Worm (Caenorhabditis elegans) whole organism, L4 larva: ENCODE measurements around the gene R01B10.2.

Experiments
- D1046.2 ChIP-seq: fragments of 200-800 bp; sonication (Bioruptor generic); IDR thresholded peaks from 2 replicates; pipeline ENCODE4 v1.3.6; 2022; ENCODE audit warnings: missing genetic modification characterization, missing compliant biosample characterization
- F10B5.3 ChIP-seq: sonication (generic microtip); optimal IDR thresholded peaks from 2 replicates; lab custom pipeline; 2016; ENCODE audit warnings: mild to moderate bottlenecking, missing genetic modification characterization, missing compliant biosample characterization
- F26F4.8 ChIP-seq: fragments of 200-800 bp; sonication (Bioruptor generic); conservative IDR thresholded peaks from 2 replicates; pipeline ENCODE4 v1.3.6; 2022; ENCODE audit warnings: missing genetic modification characterization, missing compliant biosample characterization
- F49E8.2 ChIP-seq: sonication (generic microtip); optimal IDR thresholded peaks from 2 replicates; lab custom pipeline; 2016; ENCODE audit warnings: missing compliant biosample characterization, mild to moderate bottlenecking, missing genetic modification characterization, borderline replicate concordance
- Y5F2A.4 ChIP-seq: fragments of 200-800 bp; sonication (Bioruptor generic); optimal IDR thresholded peaks from 2 replicates; lab custom pipeline; 2018; ENCODE audit warnings: mild to moderate bottlenecking, missing genetic modification characterization, missing compliant biosample characterization
- Y75B8A.6 ChIP-seq: fragments of 200-800 bp; sonication (Bioruptor generic); IDR thresholded peaks from 2 replicates; pipeline ENCODE4 v1.3.6; 2022; ENCODE audit warnings: missing genetic modification reagents, missing genetic modification characterization, missing compliant biosample characterization
- ZK337.2 ChIP-seq: fragments of 200-800 bp; sonication (Bioruptor generic); IDR thresholded peaks from 2 replicates; pipeline ENCODE4 v1.3.6; 2022; ENCODE audit warnings: missing genetic modification reagents, missing genetic modification characterization, missing compliant biosample characterization
- aha-1 ChIP-seq: fragments of 150-350 bp; peaks from one replicate; lab custom pipeline; 2014; ENCODE audit warnings: missing biosample characterization, missing genetic modification characterization
- aly-2 ChIP-seq: sonication (generic microtip); optimal IDR thresholded peaks from 2 replicates; lab custom pipeline; 2018; ENCODE audit warnings: missing biosample characterization, missing genetic modification characterization
- ceh-20 ChIP-seq: fragments of 200-800 bp; sonication (Bioruptor generic); IDR thresholded peaks from 2 replicates; pipeline ENCODE4 v1.3.6; 2022; ENCODE audit warnings: missing genetic modification reagents, missing genetic modification characterization, missing compliant biosample characterization
- ces-1 ChIP-seq: fragments of 150-350 bp; sonication (generic microtip); optimal IDR thresholded peaks from 4 replicates; lab custom pipeline; 2014; ENCODE audit warnings: missing biosample characterization, missing genetic modification reagents, missing genetic modification characterization
- ctbp-1 ChIP-seq: fragments of 200-800 bp; sonication (Bioruptor generic); IDR thresholded peaks from 2 replicates; pipeline ENCODE4 v1.3.6; 2022; ENCODE audit warnings: missing genetic modification reagents, missing genetic modification characterization, missing compliant biosample characterization
- daf-12 ChIP-seq: fragments of 150-350 bp; optimal IDR thresholded peaks from 2 replicates; lab custom pipeline; 2014; ENCODE audit warnings: missing biosample characterization, missing genetic modification reagents, missing genetic modification characterization
- dmd-8 ChIP-seq: fragments of 200-800 bp; sonication (Bioruptor generic); IDR thresholded peaks from 2 replicates; pipeline ENCODE4 v1.3.6; 2022; ENCODE audit warnings: missing genetic modification characterization, missing compliant biosample characterization
- dve-1 ChIP-seq: sonication (generic microtip); optimal IDR thresholded peaks from 2 replicates; lab custom pipeline; 2017; ENCODE audit warnings: antibody characterized with exemption, mild to moderate bottlenecking, missing genetic modification characterization, missing compliant biosample characterization; ENCODE audit not compliant: insufficient read depth
- egl-43 ChIP-seq: fragments of 200-800 bp; sonication (Bioruptor generic); IDR thresholded peaks from 2 replicates; pipeline ENCODE4 v1.3.6; 2022; ENCODE audit warnings: missing genetic modification reagents, missing genetic modification characterization, missing compliant biosample characterization
- fos-1 ChIP-seq: fragments of 150-350 bp; optimal IDR thresholded peaks from 2 replicates; lab custom pipeline; 2014; ENCODE audit warnings: missing biosample characterization, missing genetic modification characterization
- hlh-11 ChIP-seq: fragments of 200-800 bp; sonication (Bioruptor generic); optimal IDR thresholded peaks from 2 replicates; lab custom pipeline; 2018; ENCODE audit warnings: mild to moderate bottlenecking, missing genetic modification characterization, missing compliant biosample characterization
- lsy-2 ChIP-seq, 2 experiments: fragments of 150-350 bp in 1 of 2; sonication (generic microtip) in 1 of 2; optimal IDR thresholded peaks; 2 replicates each; lab custom pipeline; 2014 to 2017; ENCODE audit warnings: missing biosample characterization in 2 of 2, missing genetic modification characterization in 2 of 2
- madf-5 ChIP-seq, 2 experiments: fragments of 200-800 bp; sonication (Bioruptor generic); IDR thresholded peaks; 2 replicates each; pipeline ENCODE4 v1.3.6; 2022; ENCODE audit warnings: missing compliant biosample characterization in 2 of 2, missing genetic modification characterization in 2 of 2
- mes-2 ChIP-seq: sonication (generic microtip); optimal IDR thresholded peaks from 2 replicates; lab custom pipeline; 2016; ENCODE audit warnings: missing genotype, mild to moderate bottlenecking, missing genetic modification characterization, missing compliant biosample characterization; ENCODE audit not compliant: poor library complexity, severe bottlenecking
- mxl-3 ChIP-seq: fragments of 200-800 bp; sonication (Bioruptor generic); optimal IDR thresholded peaks from 2 replicates; lab custom pipeline; 2018; ENCODE audit warnings: mild to moderate bottlenecking, missing genetic modification characterization, missing compliant biosample characterization
- nhr-11 ChIP-seq: fragments of 150-350 bp; optimal IDR thresholded peaks from 2 replicates; lab custom pipeline; 2014; ENCODE audit warnings: missing biosample characterization, missing genetic modification characterization
- nhr-41 ChIP-seq: fragments of 200-800 bp; sonication (Bioruptor generic); IDR thresholded peaks from 2 replicates; pipeline ENCODE4 v1.3.6; 2022; ENCODE audit warnings: missing genetic modification reagents, missing genetic modification characterization, missing compliant biosample characterization
- nhr-6 ChIP-seq: fragments of 150-350 bp; optimal IDR thresholded peaks from 2 replicates; lab custom pipeline; 2014; ENCODE audit warnings: missing biosample characterization, missing genetic modification characterization
- nhr-76 ChIP-seq: fragments of 150-350 bp; optimal IDR thresholded peaks from 2 replicates; lab custom pipeline; 2014; ENCODE audit warnings: missing biosample characterization, missing genetic modification characterization
- pha-4 ChIP-seq, 2 experiments: fragments of 150-350 bp in 1 of 2; fragments of 200-800 bp in 1 of 2; sonication (Bioruptor generic) in 1 of 2; IDR thresholded peaks in 1 of 2; optimal IDR thresholded peaks in 1 of 2; 2 replicates each; pipeline versions ENCODE4 v1.3.6 to Lab custom; 2014 to 2022; ENCODE audit warnings: missing genetic modification characterization in 2 of 2, missing genetic modification reagents in 2 of 2, missing biosample characterization in 1 of 2, missing compliant biosample characterization in 1 of 2
- pqm-1 ChIP-seq: sonication (generic microtip); optimal IDR thresholded peaks from 2 replicates; lab custom pipeline; 2017; ENCODE audit warnings: missing biosample characterization, missing genetic modification characterization
- set-16 ChIP-seq: fragments of 200-800 bp; sonication (Bioruptor generic); IDR thresholded peaks from 2 replicates; pipeline ENCODE4 v1.3.6; 2022; ENCODE audit warnings: missing genetic modification reagents, missing genetic modification characterization, missing compliant biosample characterization
- snpc-1.2 ChIP-seq: fragments of 200-800 bp; sonication (Bioruptor generic); IDR thresholded peaks from 2 replicates; pipeline ENCODE4 v1.3.6; 2022; ENCODE audit warnings: missing genetic modification reagents, missing genetic modification characterization, missing compliant biosample characterization
- snpc-4 ChIP-seq: fragments of 150-350 bp; optimal IDR thresholded peaks from 2 replicates; lab custom pipeline; 2014; ENCODE audit warnings: missing biosample characterization, missing genetic modification characterization
- unc-62 ChIP-seq, 3 experiments: fragments of 150-350 bp in 1 of 3; sonication (generic microtip); optimal IDR thresholded peaks in 2 of 3; peaks in 1 of 3; 1 replicate in 1 of 3; 2 replicates in 2 of 3; lab custom pipeline; 2014 to 2017; ENCODE audit warnings: missing biosample characterization in 3 of 3, missing genetic modification characterization in 3 of 3, missing genetic modification reagents in 3 of 3, missing genotype in 1 of 3
- vab-7 ChIP-seq: fragments of 200-800 bp; sonication (Bioruptor generic); IDR thresholded peaks from 2 replicates; pipeline ENCODE4 v1.3.6; 2022; ENCODE audit warnings: missing genetic modification reagents, missing genetic modification characterization, missing compliant biosample characterization
- zag-1 ChIP-seq: fragments of 150-350 bp; optimal IDR thresholded peaks from 2 replicates; lab custom pipeline; 2014; ENCODE audit warnings: missing biosample characterization, missing genetic modification characterization
- zfp-3 ChIP-seq: fragments of 200-800 bp; sonication (Bioruptor generic); conservative IDR thresholded peaks from 2 replicates; pipeline ENCODE4 v1.3.6; 2022; ENCODE audit warnings: missing genetic modification reagents, missing genetic modification characterization, missing compliant biosample characterization
- ztf-11 ChIP-seq: fragments of 150-350 bp; optimal IDR thresholded peaks from 2 replicates; lab custom pipeline; 2014; ENCODE audit warnings: missing biosample characterization, missing genetic modification characterization

R01B10.2 gene

DNA sequence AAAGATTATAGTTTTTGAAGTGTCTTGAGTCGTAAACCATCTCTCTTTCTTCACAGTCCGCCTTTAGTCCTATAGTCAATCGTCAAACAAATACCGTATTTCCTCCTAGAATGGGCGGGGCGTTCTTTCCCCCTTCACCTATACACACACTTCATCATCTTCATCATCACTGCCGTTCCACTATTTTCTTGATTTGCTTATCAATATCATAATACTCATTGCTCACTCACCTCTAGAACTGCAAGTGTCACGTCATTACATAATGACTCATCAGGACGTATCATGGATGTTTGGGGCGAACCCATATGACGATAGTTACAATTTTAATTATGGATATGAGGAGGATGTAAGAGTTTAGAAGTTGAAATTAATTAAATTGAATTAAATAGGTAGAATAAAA lies 30.6 kb downstream of the R01B10.2 start:
- TF ChIP-seq dve-1 (tag; lab: Kevin White, UChicago), result peak; percentile 20
- peak; percentile 7 for TF ChIP-seq nhr-6
- peak in 1 of 2 experiments; percentile 92 for TF ChIP-seq unc-62 (GFP tag; optimal IDR thresholded peaks at IDR 0.05 in 1 of 2; lab: Kevin White, UChicago)
- TF ChIP-seq unc-62 (tag; optimal IDR thresholded peaks at IDR 0.05; lab: Kevin White, UChicago), result no peak
- TF ChIP-seq Y75B8A.6, result no peak
- TF ChIP-seq pha-4 (GFP tag; IDR thresholded peaks at IDR 0.05; lab: Robert Waterston, UW), result no peak
- TF ChIP-seq pha-4 (tag; optimal IDR thresholded peaks at IDR 0.05; lab: Kevin White, UChicago), result peak; percentile 41
- peak; percentile 14 for TF ChIP-seq mes-2
- TF ChIP-seq lsy-2 (tag; optimal IDR thresholded peaks at IDR 0.05; lab: Kevin White, UChicago), result peak in 1 of 2 experiments; percentile 9
- no peak for TF ChIP-seq aly-2 (tag; lab: Kevin White, UChicago)

DNA sequence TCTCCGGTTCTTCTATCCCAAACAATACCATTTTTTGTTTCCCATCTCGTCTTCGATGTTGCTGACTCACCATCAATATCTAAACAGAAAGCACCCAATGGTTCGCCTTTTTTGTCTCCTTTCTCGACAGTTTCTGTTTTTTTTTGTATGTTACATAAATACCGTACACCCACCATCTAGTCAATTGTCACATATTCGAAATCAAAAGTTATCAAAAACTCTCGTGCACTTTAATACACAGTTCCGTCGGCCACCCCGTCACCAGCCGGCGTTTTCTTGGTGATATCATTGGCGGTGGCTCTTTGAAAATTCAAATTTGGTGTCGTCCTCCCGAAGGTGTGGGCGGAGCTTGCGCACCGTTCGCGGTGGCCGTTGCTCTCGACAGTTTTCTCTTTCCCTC lies 33.3 kb downstream of the R01B10.2 start:
- TF ChIP-seq snpc-1.2 (no peak), egl-43 (GFP tag; lab: Robert Waterston, UW) (0 out of 2 replicates have a peak, but pooled peaks have one; percentile 14), aha-1 (tag; lab: Kevin White, UChicago) (peak; percentile 95), lsy-2 (tag; optimal IDR thresholded peaks at IDR 0.05; lab: Kevin White, UChicago) (peak in 1 of 2 experiments; percentile 8), nhr-11 (tag; lab: Kevin White, UChicago) (no peak), dve-1 (tag; lab: Kevin White, UChicago) (peak; percentile 13), ztf-11 (no peak), set-16 (0 out of 2 replicates have a peak, but pooled peaks have one; percentile 46), Y5F2A.4 (GFP tag; lab: Kevin White, UChicago) (no peak), zag-1 (no peak), ceh-20 (GFP tag; lab: Robert Waterston, UW) (no peak), mxl-3 (GFP tag; lab: Kevin White, UChicago) (no peak), ZK337.2 (GFP tag; lab: Robert Waterston, UW) (no peak), nhr-41 (no peak)
- TF ChIP-seq, all 104 proteins: peak for 5

ce11 chrV:6003301-6003700 lies 38.0 kb downstream of the R01B10.2 start, which contains the start of gene fos-1:
Gene fos-1, plus strand, starts transcription at chrV:6003601.
- TF ChIP-seq F10B5.3 (tag; lab: Kevin White, UChicago) (no peak), fos-1 (tag; lab: Kevin White, UChicago) (no peak), F49E8.2 (tag; lab: Kevin White, UChicago) (no peak), madf-5 (GFP tag; IDR thresholded peaks at IDR 0.05; lab: Robert Waterston, UW) (no peak), hlh-11 (tag; lab: Kevin White, UChicago) (no peak), nhr-76 (tag; lab: Kevin White, UChicago) (no peak), vab-7 (GFP tag; lab: Robert Waterston, UW) (no peak), dmd-8 (GFP tag; lab: Robert Waterston, UW) (no peak), egl-43 (GFP tag; lab: Robert Waterston, UW) (no peak), pqm-1 (tag; lab: Kevin White, UChicago) (no peak), ces-1 (GFP tag; lab: Kevin White, UChicago) (no peak), ctbp-1 (no peak), snpc-4 (tag; lab: Kevin White, UChicago) (no peak), Y5F2A.4 (GFP tag; lab: Kevin White, UChicago) (no peak), daf-12 (tag; lab: Kevin White, UChicago) (no peak), F26F4.8 (no peak), D1046.2 (GFP tag; lab: Robert Waterston, UW) (no peak), zfp-3 (no peak)
